Worm (Caenorhabditis elegans): ENCODE measurements around the gene pals-24.

DNA sequence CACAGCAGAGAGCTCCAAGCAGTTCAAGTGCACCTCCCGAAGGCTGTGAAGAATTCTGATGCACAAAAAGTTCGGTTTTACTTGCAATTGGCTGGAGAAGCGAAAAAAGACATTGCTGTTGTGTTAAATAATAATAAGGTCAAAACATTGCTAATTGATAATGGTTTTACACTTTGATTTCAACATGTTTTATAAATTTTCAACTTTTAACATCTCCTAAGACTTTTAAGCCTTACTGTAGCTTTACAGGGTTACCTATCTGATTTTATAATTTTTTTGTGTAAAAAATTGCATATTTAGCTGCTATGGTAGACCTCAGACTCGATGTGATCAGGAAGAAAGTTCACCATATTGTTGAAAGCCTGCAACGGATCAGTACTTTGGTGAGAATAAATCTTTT lies 14.0 kb downstream of the pals-24 start, which contains the start of gene pals-25:
- TF ChIP-seq tab-1 (GFP tag; IDR thresholded peaks at IDR 0.05) (no peak), flt-1 (GFP tag; IDR thresholded peaks at IDR 0.05) (no peak), cog-1 (tag; optimal IDR thresholded peaks at IDR 0.05) (no peak), med-1 (GFP tag; optimal IDR thresholded peaks at IDR 0.05; ENCODE audit: insufficient read depth) (no peak), ztf-29 (GFP tag; IDR thresholded peaks at IDR 0.05) (no peak)
